Fruit fly (Drosophila melanogaster) Kc167 (cell line): Measurements from ENCODE around the gene CG43894.

Experiments used
- Sin3A ChIP-seq: fragments of >200 bp; optimal IDR thresholded peaks from 2 replicates; lab custom pipeline; 2018; ENCODE audit warnings: missing external identifiers
- h ChIP-seq: fragments of >200 bp; optimal IDR thresholded peaks from 3 replicates; lab custom pipeline; 2018; ENCODE audit warnings: missing external identifiers
- insv ChIP-seq: fragments of >200 bp; optimal IDR thresholded peaks from 3 replicates; lab custom pipeline; 2018; ENCODE audit warnings: missing external identifiers

- TF ChIP-seq insv (lab: Kevin White, UChicago) (no peak), h (lab: Kevin White, UChicago) (no peak), Sin3A (lab: Kevin White, UChicago) (no peak)
Observed at dm6 chr3L:12903611-12904010, 14.0 kb downstream of the CG43894 start, which contains the start of gene CG32117.
